Worm (Caenorhabditis elegans): ENCODE results near the gene ric-3.

ric-3 gene

DNA sequence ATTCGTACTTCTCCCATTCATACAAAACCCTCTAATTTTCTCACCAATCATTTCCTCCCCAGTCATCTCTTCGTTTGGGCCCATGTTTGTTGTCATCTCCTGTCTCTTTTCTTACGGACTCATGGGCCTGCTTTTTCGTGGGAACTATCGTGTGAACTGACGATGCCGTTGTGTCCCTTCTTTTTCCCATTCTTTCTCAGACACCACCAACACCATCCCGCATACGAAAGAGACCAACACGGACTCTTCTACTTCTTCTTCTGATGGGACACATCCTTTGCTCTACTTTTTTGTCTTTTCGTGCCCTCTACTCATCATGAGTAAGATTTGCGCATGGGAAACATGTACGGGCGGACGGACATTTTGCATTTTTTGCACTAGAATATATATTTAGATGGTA, 32.3 kb downstream of the ric-3 start:
- TF ChIP-seq aly-1 (tag; optimal IDR thresholded peaks at IDR 0.05), result no peak
- TF ChIP-seq ets-7 (tag; optimal IDR thresholded peaks at IDR 0.05), result no peak
- no peak for TF ChIP-seq ceh-13 (GFP tag; optimal IDR thresholded peaks at IDR 0.05)
- no peak for TF ChIP-seq hmbx-1 (tag; optimal IDR thresholded peaks at IDR 0.05)
- TF ChIP-seq tbx-11 (GFP tag; IDR thresholded peaks at IDR 0.05), result no peak
- no peak for TF ChIP-seq ama-1 (optimal IDR thresholded peaks at IDR 0.05)
- TF ChIP-seq ceh-36 (tag; optimal IDR thresholded peaks at IDR 0.05), result no peak
- no peak for TF ChIP-seq tra-4 (tag; optimal IDR thresholded peaks at IDR 0.05)
- no peak for TF ChIP-seq hmg-4 (GFP tag; optimal IDR thresholded peaks at IDR 0.05)
- no peak for TF ChIP-seq tbx-37 (GFP tag; conservative IDR thresholded peaks at IDR 0.05)

DNA sequence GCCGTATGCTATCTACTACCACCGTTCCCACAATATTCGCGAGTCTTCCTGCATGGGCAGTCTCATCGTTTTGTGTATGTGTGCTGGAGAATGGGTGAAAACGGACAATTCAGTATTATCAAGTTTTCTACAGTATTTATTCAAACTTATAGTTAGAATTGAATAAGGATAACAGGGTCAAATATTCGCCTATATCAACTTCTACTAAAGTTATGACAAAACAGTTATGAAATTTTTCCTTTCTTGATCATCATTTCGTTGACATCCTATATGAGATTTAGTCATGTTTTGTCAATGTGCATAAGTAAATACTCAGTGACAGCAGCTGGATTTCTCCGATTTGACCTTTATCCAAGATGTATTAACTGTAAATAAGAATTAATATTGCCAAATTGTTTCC, 33.2 kb downstream of the ric-3 start:
- TF ChIP-seq B0310.2 (tag; optimal IDR thresholded peaks at IDR 0.05) (no peak), sea-1 (GFP tag; conservative IDR thresholded peaks at IDR 0.05) (no peak), ama-1 (optimal IDR thresholded peaks at IDR 0.05) (no peak), scrt-1 (GFP tag; IDR thresholded peaks at IDR 0.05) (no peak), tbx-37 (GFP tag; conservative IDR thresholded peaks at IDR 0.05) (no peak), tbx-11 (GFP tag; IDR thresholded peaks at IDR 0.05) (no peak), hmg-4 (GFP tag; optimal IDR thresholded peaks at IDR 0.05) (no peak)

DNA sequence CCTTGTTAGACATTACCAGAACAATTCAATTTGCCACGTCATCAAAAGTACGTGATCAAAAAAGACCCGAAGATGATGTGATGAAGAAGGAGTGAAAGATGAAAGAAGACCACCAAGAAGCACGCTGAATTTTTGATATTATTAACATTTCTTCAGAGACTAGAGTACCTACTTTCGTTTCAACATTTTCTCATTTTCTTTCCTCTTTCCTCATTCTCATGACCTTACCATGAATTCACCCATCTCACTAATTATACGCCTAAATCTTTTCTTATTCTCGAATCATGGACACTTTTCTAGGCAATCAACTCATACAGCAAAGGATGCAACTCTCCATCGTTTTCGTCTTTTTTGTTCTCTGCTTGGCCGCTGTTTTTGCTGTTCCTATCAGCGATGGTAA, 50.6 kb downstream of the ric-3 start, which contains the start of gene flp-10:
flp-10 (plus strand) TSS at position 301 of the 400 bp plus-strand sequence.
- TF ChIP-seq ceh-13 (GFP tag; optimal IDR thresholded peaks at IDR 0.05) (no peak), sea-1 (GFP tag; conservative IDR thresholded peaks at IDR 0.05) (no peak), B0310.2 (tag; optimal IDR thresholded peaks at IDR 0.05) (no peak), pes-1 (GFP tag; IDR thresholded peaks at IDR 0.05) (no peak), flt-1 (GFP tag; IDR thresholded peaks at IDR 0.05) (no peak)

- TF ChIP-seq ets-7 (tag; optimal IDR thresholded peaks at IDR 0.05) (no peak), B0310.2 (tag; optimal IDR thresholded peaks at IDR 0.05) (no peak), ama-1 (optimal IDR thresholded peaks at IDR 0.05) (no peak), F13C5.2 (tag; optimal IDR thresholded peaks at IDR 0.05) (no peak), pes-1 (GFP tag; IDR thresholded peaks at IDR 0.05) (no peak), tra-4 (tag; optimal IDR thresholded peaks at IDR 0.05) (no peak)
Observed at ce11 chrIV:7870451-7870850, 52.4 kb downstream of the ric-3 start, which contains the start of gene T06C10.3. TSS of gene T06C10.3 (plus strand) at chrIV:7870751.

Measured in whole organism, early embryonic.